Worm (Caenorhabditis elegans): ENCODE results near the gene anoh-1.
A peak's percentile ranks its signal among the peaks of the same experiment; 100 is the strongest.

The anoh-1 gene

DNA sequence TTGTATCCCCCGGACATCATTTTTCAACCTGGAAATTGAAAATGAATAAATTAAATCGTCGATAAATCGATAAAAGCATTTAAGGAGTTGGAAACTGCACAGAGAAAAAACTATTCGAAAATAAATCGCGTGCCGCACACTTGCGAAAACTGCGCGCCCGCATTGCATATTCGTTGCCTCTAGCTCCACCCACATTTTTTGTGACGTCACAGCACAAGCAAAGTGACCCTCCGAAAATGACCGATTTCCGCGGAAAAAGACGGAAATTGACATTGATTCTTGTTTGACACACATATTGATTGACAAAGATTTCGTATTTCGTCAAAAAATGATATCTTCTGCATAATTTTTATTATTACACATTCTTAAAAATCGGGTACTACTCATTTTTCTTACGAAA, 22.5 kb downstream of the anoh-1 start, which contains the start of gene cpf-2 (continued):
- TF ChIP-seq fkh-10 (GFP tag; optimal IDR thresholded peaks at IDR 0.05), result no peak
- TF ChIP-seq ztf-11 (tag; optimal IDR thresholded peaks at IDR 0.05), result no peak
- peak; percentile 43 for TF ChIP-seq elt-2 (tag; optimal IDR thresholded peaks at IDR 0.05)
- TF ChIP-seq ceh-28 (tag; optimal IDR thresholded peaks at IDR 0.05), result peak; percentile 78

ce11 chrIII:13270896-13271295, 24.5 kb downstream of the anoh-1 start:
- TF ChIP-seq mdl-1 (tag; optimal IDR thresholded peaks at IDR 0.05), result no peak
- peak; percentile 64 for TF ChIP-seq nfya-1 (tag; optimal IDR thresholded peaks at IDR 0.05; ENCODE audit: insufficient read depth)
- no peak for TF ChIP-seq ceh-82 (tag; optimal IDR thresholded peaks at IDR 0.05)
- peak; percentile 23 for TF ChIP-seq lin-39 (tag; optimal IDR thresholded peaks at IDR 0.05)
- TF ChIP-seq nhr-77 (tag; optimal IDR thresholded peaks at IDR 0.05), result no peak
- peak; percentile 62 for TF ChIP-seq fkh-10 (GFP tag; optimal IDR thresholded peaks at IDR 0.05)
- no peak for TF ChIP-seq unc-39 (tag; optimal IDR thresholded peaks at IDR 0.05)
- no peak for TF ChIP-seq ama-1 (optimal IDR thresholded peaks at IDR 0.05)
- no peak for TF ChIP-seq nhr-28 (tag; optimal IDR thresholded peaks at IDR 0.05)
- no peak for TF ChIP-seq snpc-4 (tag; optimal IDR thresholded peaks at IDR 0.05)

ce11 chrIII:13272227-13272626, 25.9 kb downstream of the anoh-1 start:
- TF ChIP-seq nhr-67 (tag; optimal IDR thresholded peaks at IDR 0.05), result no peak
- TF ChIP-seq snpc-4 (tag; optimal IDR thresholded peaks at IDR 0.05), result no peak
- no peak for TF ChIP-seq jun-1 (tag; optimal IDR thresholded peaks at IDR 0.05)
- TF ChIP-seq elt-1 (tag; optimal IDR thresholded peaks at IDR 0.05), result no peak
- TF ChIP-seq nhr-11 (tag; optimal IDR thresholded peaks at IDR 0.05), result no peak
- TF ChIP-seq nfya-1 (tag; optimal IDR thresholded peaks at IDR 0.05; ENCODE audit: insufficient read depth), result no peak
- TF ChIP-seq hmg-11 (tag; optimal IDR thresholded peaks at IDR 0.05), result no peak
- no peak for TF ChIP-seq nhr-76 (tag; optimal IDR thresholded peaks at IDR 0.05)
- TF ChIP-seq nhr-43 (tag; optimal IDR thresholded peaks at IDR 0.05; ENCODE audit: poor library complexity, severe bottlenecking), result no peak
- no peak for TF ChIP-seq mml-1 (tag; optimal IDR thresholded peaks at IDR 0.05)
- TF ChIP-seq elt-2 (tag; optimal IDR thresholded peaks at IDR 0.05), result no peak

DNA sequence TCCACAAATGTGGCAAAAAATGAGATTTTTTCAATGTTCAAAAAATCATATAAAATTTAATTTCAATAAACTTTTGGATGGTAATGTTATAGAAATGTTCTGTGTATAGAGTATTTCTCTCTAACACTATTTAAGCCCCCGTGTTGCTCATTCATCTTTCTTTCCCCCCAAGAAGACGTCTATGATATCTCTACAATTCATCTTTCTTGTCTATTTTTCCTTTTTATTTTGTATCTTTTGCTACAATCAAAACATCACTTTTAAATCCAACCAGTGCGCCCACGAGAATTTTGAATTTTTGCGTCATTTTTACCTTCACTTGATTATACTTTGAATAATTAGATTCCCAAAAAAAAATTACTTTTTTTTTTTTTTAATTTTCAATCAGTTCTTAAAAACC, 26.4 kb downstream of the anoh-1 start:
- TF ChIP-seq ceh-82 (tag; optimal IDR thresholded peaks at IDR 0.05) (no peak), elt-1 (tag; optimal IDR thresholded peaks at IDR 0.05) (peak; percentile 88)

ce11 chrIII:13275784-13276183, 29.4 kb downstream of the anoh-1 start:
- TF ChIP-seq egl-5 (tag; optimal IDR thresholded peaks at IDR 0.05) (no peak), nhr-28 (tag; optimal IDR thresholded peaks at IDR 0.05) (no peak), ZK546.5 (tag; optimal IDR thresholded peaks at IDR 0.05) (no peak), unc-62 (GFP tag; optimal IDR thresholded peaks at IDR 0.05) (peak; percentile 50), jun-1 (tag; optimal IDR thresholded peaks at IDR 0.05) (peak; percentile 37), mml-1 (tag; optimal IDR thresholded peaks at IDR 0.05) (no peak), sea-2 (GFP tag; optimal IDR thresholded peaks at IDR 0.05) (no peak), aly-2 (tag; optimal IDR thresholded peaks at IDR 0.05) (no peak), nhr-12 (tag; optimal IDR thresholded peaks at IDR 0.05) (no peak), eor-1 (tag; optimal IDR thresholded peaks at IDR 0.05) (no peak), elt-2 (tag; optimal IDR thresholded peaks at IDR 0.05) (peak; percentile 48), egl-27 (tag; optimal IDR thresholded peaks at IDR 0.05) (no peak), nhr-67 (tag; optimal IDR thresholded peaks at IDR 0.05) (no peak), nhr-11 (tag; optimal IDR thresholded peaks at IDR 0.05) (peak; percentile 55), nfya-1 (tag; optimal IDR thresholded peaks at IDR 0.05; ENCODE audit: insufficient read depth) (peak; percentile 74), snpc-4 (tag; optimal IDR thresholded peaks at IDR 0.05) (peak; percentile 43), ztf-11 (tag; optimal IDR thresholded peaks at IDR 0.05) (no peak), tbx-2 (tag; optimal IDR thresholded peaks at IDR 0.05) (peak; percentile 58), nhr-76 (tag; optimal IDR thresholded peaks at IDR 0.05) (no peak), ceh-82 (tag; optimal IDR thresholded peaks at IDR 0.05) (no peak), nhr-237 (tag; optimal IDR thresholded peaks at IDR 0.05) (no peak), R02D3.7 (tag; optimal IDR thresholded peaks at IDR 0.05) (peak; percentile 32), skn-1 (tag; optimal IDR thresholded peaks at IDR 0.05) (peak; percentile 69), fkh-10 (GFP tag; optimal IDR thresholded peaks at IDR 0.05) (peak; percentile 66), mdl-1 (tag; optimal IDR thresholded peaks at IDR 0.05) (peak; percentile 27), unc-39 (tag; optimal IDR thresholded peaks at IDR 0.05) (no peak), ceh-28 (tag; optimal IDR thresholded peaks at IDR 0.05) (peak; percentile 55), fos-1 (tag; optimal IDR thresholded peaks at IDR 0.05) (no peak), zag-1 (tag; optimal IDR thresholded peaks at IDR 0.05) (no peak), nhr-25 (tag; optimal IDR thresholded peaks at IDR 0.05) (no peak), ztf-4 (tag; optimal IDR thresholded peaks at IDR 0.05) (no peak), lin-39 (tag; optimal IDR thresholded peaks at IDR 0.05) (peak; percentile 90), lsy-12 (tag; optimal IDR thresholded peaks at IDR 0.05) (peak; percentile 58), nhr-43 (tag; optimal IDR thresholded peaks at IDR 0.05; ENCODE audit: poor library complexity, severe bottlenecking) (no peak), ceh-9 (tag; optimal IDR thresholded peaks at IDR 0.05) (no peak), lin-15B (tag; optimal IDR thresholded peaks at IDR 0.05) (peak; percentile 32), ama-1 (optimal IDR thresholded peaks at IDR 0.05) (no peak), pha-4 (tag; optimal IDR thresholded peaks at IDR 0.05) (peak; percentile 27), elt-3 (tag; optimal IDR thresholded peaks at IDR 0.05) (no peak), fkh-2 (tag; optimal IDR thresholded peaks at IDR 0.05) (no peak)

Data from whole organism, L3 larva.